Worm (Caenorhabditis elegans): Measurements from ENCODE around the gene C29H12.6.

- TF ChIP-seq ceh-82 (tag; optimal IDR thresholded peaks at IDR 0.05) (no peak), egl-27 (tag; optimal IDR thresholded peaks at IDR 0.05) (no peak), unc-130 (GFP tag; optimal IDR thresholded peaks at IDR 0.05) (no peak), tag-97 (GFP tag; IDR thresholded peaks at IDR 0.05) (no peak), lsy-2 (tag; optimal IDR thresholded peaks at IDR 0.05) (no peak), lin-15B (tag; optimal IDR thresholded peaks at IDR 0.05) (no peak)
Observed at ce11 chrII:6101475-6101874, 16.6 kb downstream of the C29H12.6 start.

All from whole organism, L4 larva.